Fruit fly (Drosophila melanogaster): Measurements from ENCODE around the gene Frl.

Frl gene

dm6 chr3L:14028485-14029384 lies 24.3 kb upstream of the Frl start, which contains the start of gene Ptip (continued):
- TF ChIP-seq sc (optimal IDR thresholded peaks at IDR 0.05) (no peak), sc (GFP tag; optimal IDR thresholded peaks at IDR 0.05) (no peak), CG11085 (GFP tag; IDR thresholded peaks at IDR 0.05) (peak; percentile 24; the same call in 1 of the 2 replicates), gro (GFP tag; optimal IDR thresholded peaks at IDR 0.05) (peak; percentile 55), dm (GFP tag; optimal IDR thresholded peaks at IDR 0.05) (peak; percentile 48), Jarid2 (GFP tag; optimal IDR thresholded peaks at IDR 0.05) (no peak), CG11560 (tag; IDR thresholded peaks at IDR 0.05) (no peak), CG14667 (GFP tag; IDR thresholded peaks at IDR 0.05) (no peak), Dbx (GFP tag; IDR thresholded peaks at IDR 0.05) (peak; percentile 46; the same call in 1 of the 3 replicates), row (GFP tag; IDR thresholded peaks at IDR 0.05) (peak; percentile 83), mld (GFP tag; IDR thresholded peaks at IDR 0.05; ENCODE audit: partially characterized antibody) (peak; percentile 91), CG4707 (GFP tag; optimal IDR thresholded peaks at IDR 0.05) (peak; percentile 99), sug (tag; optimal IDR thresholded peaks at IDR 0.05) (peak; percentile 21), al (GFP tag; IDR thresholded peaks at IDR 0.05) (no peak), CG17361 (GFP tag; IDR thresholded peaks at IDR 0.05) (no peak), trem (tag; optimal IDR thresholded peaks at IDR 0.05) (peak; percentile 55), zfh2 (GFP tag; optimal IDR thresholded peaks at IDR 0.05) (peak; percentile 47), shn (GFP tag; optimal IDR thresholded peaks at IDR 0.05) (peak; percentile 16), CG6254 (GFP tag; optimal IDR thresholded peaks at IDR 0.05) (peak; percentile 100), Ets97D (GFP tag; optimal IDR thresholded peaks at IDR 0.05) (peak; percentile 75), pb (GFP tag; optimal IDR thresholded peaks at IDR 0.05) (peak; percentile 17), lmd (GFP tag; IDR thresholded peaks at IDR 0.05) (no peak), kni (GFP tag; optimal IDR thresholded peaks at IDR 0.05) (no peak), CG15011 (GFP tag; optimal IDR thresholded peaks at IDR 0.05) (no peak), CG13424 (tag; optimal IDR thresholded peaks at IDR 0.05) (peak; percentile 39), CG11247 (GFP tag; IDR thresholded peaks at IDR 0.05) (no peak), nerfin-1 (tag; optimal IDR thresholded peaks at IDR 0.05) (peak; percentile 33), Atf-2 (GFP tag; optimal IDR thresholded peaks at IDR 0.05) (no peak), pho (GFP tag; optimal IDR thresholded peaks at IDR 0.05) (peak; percentile 6), CG13894 (tag; optimal IDR thresholded peaks at IDR 0.05) (no peak), CG17186 (GFP tag; optimal IDR thresholded peaks at IDR 0.05) (peak; percentile 26), Chrac-16 (GFP tag; optimal IDR thresholded peaks at IDR 0.05) (no peak), CG8388 (GFP tag; optimal IDR thresholded peaks at IDR 0.05) (no peak), CG15601 (tag; optimal IDR thresholded peaks at IDR 0.05) (no peak), Eip74EF (GFP tag; optimal IDR thresholded peaks at IDR 0.05) (no peak), Med (GFP tag) (peak; percentile 92), CG4730 (GFP tag; IDR thresholded peaks at IDR 0.05) (no peak; the same call in 1 of the 2 replicates), zen (tag; optimal IDR thresholded peaks at IDR 0.05) (peak; percentile 91), nau (GFP tag; optimal IDR thresholded peaks at IDR 0.05) (no peak), CG6654 (GFP tag; optimal IDR thresholded peaks at IDR 0.05) (no peak), ab (GFP tag; optimal IDR thresholded peaks at IDR 0.05) (no peak), eyg (GFP tag; optimal IDR thresholded peaks at IDR 0.05) (no peak), BtbVII (GFP tag; optimal IDR thresholded peaks at IDR 0.05) (no peak), insv (GFP tag; optimal IDR thresholded peaks at IDR 0.05) (peak in 1 of 2 experiments; percentile 70), Sox102F (GFP tag; optimal IDR thresholded peaks at IDR 0.05) (no peak), BEAF-32 (GFP tag; optimal IDR thresholded peaks at IDR 0.05) (peak; percentile 99), Six4 (GFP tag; optimal IDR thresholded peaks at IDR 0.05) (peak; percentile 2), gt (GFP tag; IDR thresholded peaks at IDR 0.05) (no peak), D19B (GFP tag; optimal IDR thresholded peaks at IDR 0.05) (no peak)
